Worm (Caenorhabditis elegans) whole organism, young adult: ENCODE data around the gene bpnt-1.
A peak's percentile ranks its signal among the peaks of the same experiment; 100 is the strongest.

ENCODE experiments used
- B0019.2 ChIP-seq: fragments of 200-800 bp; sonication (Bioruptor generic); conservative IDR thresholded peaks from 2 replicates; pipeline ENCODE4 v1.3.6; 2022; ENCODE audit warnings: missing genetic modification reagents, missing genetic modification characterization, missing compliant biosample characterization
- B0035.1 ChIP-seq: sonication (generic microtip); optimal IDR thresholded peaks from 2 replicates; lab custom pipeline; 2016; ENCODE audit warnings: missing genetic modification characterization, mild to moderate bottlenecking, missing compliant biosample characterization, missing genotype, missing genetic modification reagents
- C17E4.6 ChIP-seq: fragments of 200-800 bp; sonication (Bioruptor generic); IDR thresholded peaks from 2 replicates; pipeline ENCODE4 v1.3.6; 2022; ENCODE audit warnings: missing genetic modification reagents, missing genetic modification characterization, missing compliant biosample characterization
- F10E7.11 ChIP-seq: sonication (generic microtip); optimal IDR thresholded peaks from 2 replicates; lab custom pipeline; 2017; ENCODE audit warnings: mild to moderate bottlenecking, missing genetic modification characterization, moderate library complexity, missing compliant biosample characterization
- F22D6.2 ChIP-seq: sonication (generic microtip); optimal IDR thresholded peaks from 2 replicates; lab custom pipeline; 2016; ENCODE audit warnings: mild to moderate bottlenecking, missing genetic modification characterization, missing compliant biosample characterization
- F23B12.7 ChIP-seq: sonication (generic microtip); optimal IDR thresholded peaks from 2 replicates; lab custom pipeline; 2017; ENCODE audit warnings: missing genetic modification characterization, mild to moderate bottlenecking, missing compliant biosample characterization, antibody characterized with exemption, moderate library complexity; ENCODE audit not compliant: insufficient read depth
- F55B11.4 ChIP-seq: sonication (generic microtip); optimal IDR thresholded peaks from 2 replicates; lab custom pipeline; 2016; ENCODE audit warnings: missing compliant biosample characterization, missing genetic modification characterization, borderline replicate concordance; ENCODE audit not compliant: insufficient read depth
- F57A8.1 ChIP-seq: fragments of 200-800 bp; sonication (Bioruptor generic); optimal IDR thresholded peaks from 2 replicates; lab custom pipeline; 2018; ENCODE audit warnings: mild to moderate bottlenecking, missing genetic modification characterization, moderate library complexity, missing compliant biosample characterization
- K11D2.4 ChIP-seq: fragments of 200-800 bp; sonication (Bioruptor generic); IDR thresholded peaks from 2 replicates; pipeline ENCODE4 v1.3.6; 2022; ENCODE audit warnings: missing genetic modification reagents, missing genetic modification characterization, missing compliant biosample characterization
- Y95B8A.8 ChIP-seq: fragments of 200-800 bp; sonication (Bioruptor generic); IDR thresholded peaks from 2 replicates; pipeline ENCODE4 v1.3.6; 2022; ENCODE audit warnings: missing genetic modification reagents, missing genetic modification characterization, missing compliant biosample characterization
- aptf-2 ChIP-seq: fragments of 200-800 bp; sonication (Bioruptor generic); conservative IDR thresholded peaks from 2 replicates; pipeline ENCODE4 v1.3.6; 2022; ENCODE audit warnings: missing genetic modification reagents, missing genetic modification characterization, missing compliant biosample characterization
- cebp-2 ChIP-seq: fragments of 200-800 bp; sonication (Bioruptor generic); IDR thresholded peaks from 2 replicates; pipeline ENCODE4 v1.3.6; 2022; ENCODE audit warnings: missing genetic modification characterization, missing compliant biosample characterization
- ceh-100 ChIP-seq: fragments of 200-800 bp; sonication (Bioruptor generic); IDR thresholded peaks from 2 replicates; pipeline ENCODE4 v1.3.6; 2022; ENCODE audit warnings: missing genetic modification reagents, missing genetic modification characterization, missing compliant biosample characterization
- ceh-58 ChIP-seq: fragments of 200-800 bp; sonication (Bioruptor generic); IDR thresholded peaks from 2 replicates; pipeline ENCODE4 v1.3.6; 2022; ENCODE audit warnings: missing genetic modification characterization, missing compliant biosample characterization
- dpl-1 ChIP-seq: fragments of 150-350 bp; optimal IDR thresholded peaks from 2 replicates; lab custom pipeline; 2014; ENCODE audit warnings: missing biosample characterization, missing genetic modification reagents, missing genetic modification characterization
- gei-17 ChIP-seq: fragments of 200-800 bp; sonication (Bioruptor generic); optimal IDR thresholded peaks from 2 replicates; lab custom pipeline; 2018; ENCODE audit warnings: mild to moderate bottlenecking, missing genetic modification characterization, missing compliant biosample characterization
- hlh-26 ChIP-seq: fragments of 200-800 bp; sonication (Bioruptor generic); conservative IDR thresholded peaks from 2 replicates; pipeline ENCODE4 v1.3.6; 2022; ENCODE audit warnings: missing genetic modification reagents, missing genetic modification characterization, missing compliant biosample characterization
- let-526 ChIP-seq: fragments of 200-800 bp; sonication (Bioruptor generic); IDR thresholded peaks from 2 replicates; pipeline ENCODE4 v1.3.6; 2022; ENCODE audit warnings: missing genetic modification reagents, missing genetic modification characterization, missing compliant biosample characterization
- lin-26 ChIP-seq: fragments of 200-800 bp; sonication (Bioruptor generic); IDR thresholded peaks from 2 replicates; pipeline ENCODE4 v1.3.6; 2022; ENCODE audit warnings: missing genetic modification reagents, missing genetic modification characterization, missing compliant biosample characterization
- lin-40 ChIP-seq: sonication (generic microtip); optimal IDR thresholded peaks from 2 replicates; lab custom pipeline; 2016; ENCODE audit warnings: missing genetic modification characterization, mild to moderate bottlenecking, missing compliant biosample characterization, missing genotype, missing genetic modification reagents
- madf-3 ChIP-seq: fragments of 200-800 bp; sonication (Bioruptor generic); IDR thresholded peaks from 2 replicates; pipeline ENCODE4 v1.3.6; 2022; ENCODE audit warnings: missing genetic modification reagents, missing genetic modification characterization, missing compliant biosample characterization
- madf-8 ChIP-seq: fragments of 200-800 bp; sonication (Bioruptor generic); conservative IDR thresholded peaks from 2 replicates; pipeline ENCODE4 v1.3.6; 2022; ENCODE audit warnings: missing genetic modification reagents, missing genetic modification characterization, missing compliant biosample characterization
- mcd-1 ChIP-seq: fragments of 200-800 bp; sonication (Bioruptor generic); IDR thresholded peaks from 2 replicates; pipeline ENCODE4 v1.3.6; 2022; ENCODE audit warnings: missing genetic modification reagents, missing genetic modification characterization, missing compliant biosample characterization
- nfya-1 ChIP-seq: sonication (generic microtip); optimal IDR thresholded peaks from 2 replicates; lab custom pipeline; 2017; ENCODE audit warnings: antibody characterized with exemption, missing compliant biosample characterization, missing genetic modification characterization, borderline replicate concordance; ENCODE audit not compliant: insufficient read depth
- nfyb-1 ChIP-seq: fragments of 200-800 bp; sonication (Bioruptor generic); IDR thresholded peaks from 2 replicates; pipeline ENCODE4 v1.3.6; 2022; ENCODE audit warnings: missing genetic modification reagents, missing genetic modification characterization, missing compliant biosample characterization
- nhr-179 ChIP-seq: sonication (generic microtip); optimal IDR thresholded peaks from 2 replicates; lab custom pipeline; 2016; ENCODE audit warnings: mild to moderate bottlenecking, missing genetic modification characterization, missing compliant biosample characterization
- nhr-90 ChIP-seq: sonication (generic microtip); optimal IDR thresholded peaks from 2 replicates; lab custom pipeline; 2016; ENCODE audit warnings: missing genotype, mild to moderate bottlenecking, missing genetic modification characterization, missing compliant biosample characterization
- rec-8 ChIP-seq, 2 experiments: sonication (generic microtip); optimal IDR thresholded peaks; 2 replicates each; lab custom pipeline; 2016; ENCODE audit warnings: mild to moderate bottlenecking in 2 of 2, missing genetic modification characterization in 2 of 2, missing genetic modification reagents in 2 of 2, missing genotype in 2 of 2, missing biosample characterization in 1 of 2, missing compliant biosample characterization in 1 of 2, moderate library complexity in 1 of 2
- sea-2 ChIP-seq: fragments of 200-800 bp; sonication (Bioruptor generic); IDR thresholded peaks from 2 replicates; pipeline ENCODE4 v1.3.6; 2022; ENCODE audit warnings: missing genetic modification characterization, missing compliant biosample characterization
- snpc-1.3 ChIP-seq: sonication (generic microtip); optimal IDR thresholded peaks from 2 replicates; lab custom pipeline; 2017; ENCODE audit warnings: missing genetic modification characterization, mild to moderate bottlenecking, missing compliant biosample characterization, antibody characterized with exemption, moderate library complexity, missing genotype, missing genetic modification reagents; ENCODE audit not compliant: insufficient read depth
- sptf-2 ChIP-seq: fragments of 200-800 bp; sonication (Bioruptor generic); optimal IDR thresholded peaks from 2 replicates; lab custom pipeline; 2018; ENCODE audit warnings: mild to moderate bottlenecking, missing genetic modification characterization, missing compliant biosample characterization
- xnd-1 ChIP-seq: sonication (generic microtip); optimal IDR thresholded peaks from 2 replicates; lab custom pipeline; 2016; ENCODE audit warnings: missing genotype, missing genetic modification reagents, missing genetic modification characterization, missing compliant biosample characterization
- zfh-2 ChIP-seq: fragments of 200-800 bp; sonication (Bioruptor generic); conservative IDR thresholded peaks from 2 replicates; pipeline ENCODE4 v1.3.6; 2022; ENCODE audit warnings: missing genetic modification reagents, missing genetic modification characterization, missing compliant biosample characterization
- zim-3 ChIP-seq: sonication (generic microtip); optimal IDR thresholded peaks from 2 replicates; lab custom pipeline; 2017; ENCODE audit warnings: mild to moderate bottlenecking, missing genetic modification characterization, moderate library complexity, missing compliant biosample characterization
- ztf-25 ChIP-seq: fragments of 200-800 bp; sonication (Bioruptor generic); IDR thresholded peaks from 2 replicates; pipeline ENCODE4 v1.3.6; 2022; ENCODE audit warnings: missing genetic modification reagents, missing genetic modification characterization, missing compliant biosample characterization
- ztf-28 ChIP-seq: fragments of 200-800 bp; sonication (Bioruptor generic); IDR thresholded peaks from 2 replicates; pipeline ENCODE4 v1.3.6; 2022; ENCODE audit warnings: missing genetic modification reagents, missing genetic modification characterization, missing compliant biosample characterization

Gene bpnt-1

ce11 chrII:4383306-4383705 is 36.8 kb upstream of the bpnt-1 start, which contains the start of gene fkh-6:
Gene fkh-6, minus strand, starts transcription at chrII:4383406.
- TF ChIP-seq F23B12.7 (tag; lab: Kevin White, UChicago) (no peak), zfh-2 (GFP tag; lab: Robert Waterston, UW) (peak; percentile 66)

- no peak for TF ChIP-seq let-526 (GFP tag; lab: Robert Waterston, UW)
- TF ChIP-seq F10E7.11 (tag; lab: Kevin White, UChicago) = no peak
- no peak for TF ChIP-seq Y95B8A.8 (GFP tag; lab: Robert Waterston, UW)
- TF ChIP-seq aptf-2 (GFP tag; lab: Robert Waterston, UW) = no peak
- no peak for TF ChIP-seq K11D2.4 (GFP tag; lab: Robert Waterston, UW)
- no peak for TF ChIP-seq xnd-1 (tag; lab: Kevin White, UChicago)
- TF ChIP-seq ceh-58 = no peak
- TF ChIP-seq F22D6.2 (tag; lab: Kevin White, UChicago) = no peak
- TF ChIP-seq F57A8.1 (GFP tag; lab: Kevin White, UChicago) = no peak
- TF ChIP-seq hlh-26 (GFP tag; lab: Robert Waterston, UW) = no peak
Measured at ce11 chrII:4391072-4391471, 29.0 kb upstream of the bpnt-1 start.

ce11 chrII:4392526-4393057 is 27.5 kb upstream of the bpnt-1 start, which contains the start of gene mlt-7:
Gene mlt-7, plus strand, starts transcription at chrII:4393007.
- TF ChIP-seq dpl-1 (GFP tag; lab: Kevin White, UChicago) (no peak), lin-26 (GFP tag; lab: Robert Waterston, UW) (0 out of 2 replicates have a peak, but pooled peaks have one; percentile 38), nhr-179 (tag; lab: Kevin White, UChicago) (no peak)

ce11 chrII:4394438-4394837 is 25.6 kb upstream of the bpnt-1 start:
- no peak for TF ChIP-seq ztf-25 (GFP tag; lab: Robert Waterston, UW)
- TF ChIP-seq sptf-2 (GFP tag; lab: Kevin White, UChicago) = no peak
- no peak for TF ChIP-seq nhr-90 (tag; lab: Kevin White, UChicago)
- no peak for TF ChIP-seq rec-8 (tag; optimal IDR thresholded peaks at IDR 0.05; lab: Kevin White, UChicago)
- no peak for TF ChIP-seq B0019.2
- no peak for TF ChIP-seq F55B11.4
- no peak for TF ChIP-seq snpc-1.3
- no peak for TF ChIP-seq madf-8 (GFP tag; lab: Robert Waterston, UW)
- TF ChIP-seq gei-17 = no peak
- no peak for TF ChIP-seq B0035.1 (tag; lab: Kevin White, UChicago)
- no peak for TF ChIP-seq cebp-2 (GFP tag; lab: Robert Waterston, UW)
- TF ChIP-seq ztf-28 (GFP tag; lab: Robert Waterston, UW) = no peak
- no peak for TF ChIP-seq aptf-2 (GFP tag; lab: Robert Waterston, UW)
- no peak for TF ChIP-seq zim-3 (tag; lab: Kevin White, UChicago)

ce11 chrII:4405358-4405757 is 14.7 kb upstream of the bpnt-1 start, which contains the start of gene ZK430.5:
Gene ZK430.5, plus strand, starts transcription at chrII:4405658.
- TF ChIP-seq nfya-1 (tag; lab: Kevin White, UChicago) = no peak

- TF ChIP-seq mcd-1 (GFP tag; lab: Robert Waterston, UW) = no peak
- TF ChIP-seq madf-3 = no peak
- no peak for TF ChIP-seq ceh-100
- no peak for TF ChIP-seq let-526 (GFP tag; lab: Robert Waterston, UW)
- no peak for TF ChIP-seq sea-2 (GFP tag; lab: Robert Waterston, UW)
- TF ChIP-seq lin-40 = no peak
- no peak for TF ChIP-seq C17E4.6 (GFP tag; lab: Robert Waterston, UW)
- TF ChIP-seq nfyb-1 (GFP tag; lab: Robert Waterston, UW) = peak; percentile 63; the same call in 1 of the 2 replicates
Measured at ce11 chrII:4409650-4410049, 10.4 kb upstream of the bpnt-1 start.
